Fruit fly (Drosophila melanogaster) whole organism, embryonic: ENCODE measurements around the gene CG32487.

Source experiments
- Awh ChIP-seq: fragments of 200-800 bp; sonication (Bioruptor generic); IDR thresholded peaks from 2 replicates; pipeline ENCODE4, ENCODE4 v1.3.6; 2022; ENCODE audit warnings: missing biosample characterization, missing genetic modification characterization
- CG10267 ChIP-seq: fragments of 200-800 bp; sonication (Bioruptor generic); optimal IDR thresholded peaks from 2 replicates; lab custom pipeline; 2018; ENCODE audit warnings: missing biosample characterization, mild to moderate bottlenecking, missing genetic modification characterization, moderate library complexity
- CG11696 ChIP-seq: fragments of 200-800 bp; sonication (Bioruptor generic); IDR thresholded peaks from 2 replicates; pipeline ENCODE4 v1.3.6; 2022; ENCODE audit warnings: missing biosample characterization, missing genetic modification characterization
- CG12155 ChIP-seq: fragments of 200-800 bp; sonication (Bioruptor generic); optimal IDR thresholded peaks from 3 replicates; lab custom pipeline; 2016; ENCODE audit warnings: missing biosample characterization, missing genetic modification characterization
- CG12236 ChIP-seq: fragments of 200-800 bp; sonication (Bioruptor generic); optimal IDR thresholded peaks from 2 replicates; lab custom pipeline; 2016; ENCODE audit warnings: missing biosample characterization, missing genetic modification characterization
- CG12391 ChIP-seq: fragments of 200-800 bp; sonication (Bioruptor generic); optimal IDR thresholded peaks from 3 replicates; lab custom pipeline; 2018; ENCODE audit warnings: missing biosample characterization, mild to moderate bottlenecking, missing genetic modification characterization, moderate library complexity
- CG13287 ChIP-seq: fragments of 200-800 bp; sonication (Bioruptor generic); IDR thresholded peaks from 2 replicates; pipeline ENCODE4 v1.3.6; 2022; ENCODE audit warnings: missing biosample characterization, missing genetic modification characterization; ENCODE audit not compliant: partially characterized antibody
- CG14667 ChIP-seq: fragments of 200-800 bp; sonication (Bioruptor generic); IDR thresholded peaks from 2 replicates; pipeline ENCODE4 v1.3.6; 2022; ENCODE audit warnings: missing biosample characterization, missing genetic modification characterization
- CG16779 ChIP-seq: fragments of 200-800 bp; sonication (Bioruptor generic); IDR thresholded peaks from 2 replicates; pipeline ENCODE4 v1.3.6; 2022; ENCODE audit warnings: missing biosample characterization, missing genetic modification characterization
- CG16863 ChIP-seq: fragments of 200-800 bp; sonication (Bioruptor generic); optimal IDR thresholded peaks from 3 replicates; lab custom pipeline; 2016; ENCODE audit warnings: missing biosample characterization, missing genetic modification characterization
- CG17568 ChIP-seq: fragments of 200-800 bp; sonication (Bioruptor generic); optimal IDR thresholded peaks from 2 replicates; lab custom pipeline; 2018; ENCODE audit warnings: missing biosample characterization, mild to moderate bottlenecking, missing genetic modification characterization, moderate library complexity
- CG2120 ChIP-seq: fragments of 200-800 bp; sonication (Bioruptor generic); optimal IDR thresholded peaks from 3 replicates; lab custom pipeline; 2016; ENCODE audit warnings: missing biosample characterization, missing genetic modification characterization
- CG31365 ChIP-seq: fragments of 200-800 bp; sonication (Bioruptor generic); optimal IDR thresholded peaks from 2 replicates; lab custom pipeline; 2018; ENCODE audit warnings: missing biosample characterization, mild to moderate bottlenecking, missing genetic modification characterization
- CG4854 ChIP-seq: fragments of 200-800 bp; sonication (Bioruptor generic); optimal IDR thresholded peaks from 2 replicates; lab custom pipeline; 2016; ENCODE audit warnings: missing biosample characterization, missing genetic modification characterization, inconsistent platforms
- CG7786 ChIP-seq: fragments of 200-800 bp; sonication (Bioruptor generic); optimal IDR thresholded peaks from 2 replicates; lab custom pipeline; 2016; ENCODE audit warnings: missing biosample characterization, missing genetic modification characterization
- CG8281 ChIP-seq: fragments of 200-800 bp; sonication (Bioruptor generic); optimal IDR thresholded peaks from 2 replicates; lab custom pipeline; 2018; ENCODE audit warnings: missing biosample characterization, mild to moderate bottlenecking, missing genetic modification characterization, moderate library complexity
- CG8290 ChIP-seq, 3 experiments: fragments of 200-800 bp; sonication (Bioruptor generic); optimal IDR thresholded peaks; 2 replicates each; lab custom pipeline; 2016 to 2019; ENCODE audit warnings: missing biosample characterization in 3 of 3, missing genetic modification characterization in 3 of 3, mild to moderate bottlenecking in 2 of 3, moderate library complexity in 1 of 3
- D ChIP-seq, 2 experiments: fragments of 200-800 bp in 1 of 2; fragments of >200 bp in 1 of 2; sonication (Bioruptor generic) in 1 of 2; optimal IDR thresholded peaks; 2 replicates in 1 of 2; 3 replicates in 1 of 2; lab custom pipeline; 2017; ENCODE audit warnings: mild to moderate bottlenecking in 1 of 2, missing biosample characterization in 1 of 2, missing genetic modification characterization in 1 of 2, missing genetic modification reagents in 1 of 2
- Dfd ChIP-seq, 2 experiments: fragments of >200 bp; optimal IDR thresholded peaks; 2 replicates each; lab custom pipeline; 2017; ENCODE audit warnings: missing biosample characterization in 2 of 2, missing genetic modification characterization in 2 of 2
- Elba2 ChIP-seq: fragments of 200-800 bp; sonication (Bioruptor generic); optimal IDR thresholded peaks from 3 replicates; lab custom pipeline; 2016; ENCODE audit warnings: missing biosample characterization, missing genetic modification characterization
- Hmr ChIP-seq: fragments of 200-800 bp; sonication (Bioruptor generic); optimal IDR thresholded peaks from 3 replicates; lab custom pipeline; 2017; ENCODE audit warnings: mild to moderate bottlenecking, missing biosample characterization, missing genetic modification reagents, missing genetic modification characterization
- Hr3 ChIP-seq: fragments of 200-800 bp; sonication (Bioruptor generic); optimal IDR thresholded peaks from 3 replicates; lab custom pipeline; 2016; ENCODE audit warnings: missing biosample characterization, missing genetic modification characterization
- Hr51 ChIP-seq, 2 experiments: fragments of 200-800 bp; sonication (Bioruptor generic); optimal IDR thresholded peaks; 2 replicates in 1 of 2; 3 replicates in 1 of 2; lab custom pipeline; 2016 to 2018; ENCODE audit warnings: missing biosample characterization in 2 of 2, missing genetic modification characterization in 2 of 2, mild to moderate bottlenecking in 1 of 2, moderate library complexity in 1 of 2
- Mad ChIP-seq: fragments of 200-800 bp; sonication (Bioruptor generic); optimal IDR thresholded peaks from 2 replicates; lab custom pipeline; 2016; ENCODE audit warnings: missing biosample characterization, missing genetic modification characterization
- Oaz ChIP-seq: fragments of 200-800 bp; sonication (Bioruptor generic); IDR thresholded peaks from 2 replicates; pipeline ENCODE4 v1.3.6; 2022; ENCODE audit warnings: missing biosample characterization, missing genetic modification characterization
- Ptx1 ChIP-seq: fragments of 200-800 bp; sonication (Bioruptor generic); IDR thresholded peaks from 2 replicates; pipeline ENCODE4 v1.3.6; 2022; ENCODE audit warnings: missing biosample characterization, missing genetic modification characterization
- Scr ChIP-seq: fragments of 200-800 bp; sonication (Bioruptor generic); IDR thresholded peaks from 2 replicates; pipeline ENCODE4 v1.3.6; 2022; ENCODE audit warnings: missing biosample characterization, missing genetic modification characterization; ENCODE audit not compliant: partially characterized antibody
- Six4 ChIP-seq: fragments of 200-800 bp; sonication (Bioruptor generic); optimal IDR thresholded peaks from 2 replicates; lab custom pipeline; 2016; ENCODE audit warnings: missing biosample characterization, missing genetic modification characterization
- Sry-δ ChIP-seq: fragments of 200-800 bp; sonication (Bioruptor generic); optimal IDR thresholded peaks from 2 replicates; lab custom pipeline; 2016; ENCODE audit warnings: missing biosample characterization, missing genetic modification characterization
- chn ChIP-seq: fragments of 200-800 bp; sonication (Bioruptor generic); optimal IDR thresholded peaks from 2 replicates; lab custom pipeline; 2016; ENCODE audit warnings: missing biosample characterization, missing genetic modification characterization
- dan ChIP-seq: fragments of 200-800 bp; sonication (Bioruptor generic); IDR thresholded peaks from 2 replicates; pipeline ENCODE4 v1.3.6; 2022; ENCODE audit warnings: missing biosample characterization, missing genetic modification characterization
- dysf ChIP-seq: fragments of 200-800 bp; sonication (Bioruptor generic); IDR thresholded peaks from 3 replicates; pipeline ENCODE4 v1.3.6; 2022; ENCODE audit warnings: missing biosample characterization, missing genetic modification characterization
- fd64A ChIP-seq: fragments of 200-800 bp; sonication (Bioruptor generic); optimal IDR thresholded peaks from 3 replicates; lab custom pipeline; 2018; ENCODE audit warnings: missing biosample characterization, mild to moderate bottlenecking, missing genetic modification characterization
- ftz-f1 ChIP-seq: fragments of 200-800 bp; sonication (Bioruptor generic); optimal IDR thresholded peaks from 2 replicates; lab custom pipeline; 2016; ENCODE audit warnings: missing biosample characterization, missing genetic modification characterization
- gsb-n ChIP-seq: fragments of 200-800 bp; sonication (Bioruptor generic); optimal IDR thresholded peaks from 3 replicates; lab custom pipeline; 2018; ENCODE audit warnings: missing biosample characterization, mild to moderate bottlenecking, missing genetic modification characterization
- gt ChIP-seq: fragments of 200-800 bp; sonication (Bioruptor generic); IDR thresholded peaks from 2 replicates; pipeline ENCODE4 v1.3.6; 2022; ENCODE audit warnings: missing biosample characterization, missing genetic modification characterization
- ham ChIP-seq: fragments of 200-800 bp; sonication (Bioruptor generic); IDR thresholded peaks from 2 replicates; pipeline ENCODE4 v1.3.6; 2022; ENCODE audit warnings: missing biosample characterization, missing genetic modification characterization
- insv ChIP-seq, 2 experiments: fragments of 200-800 bp; sonication (Bioruptor generic); optimal IDR thresholded peaks; 3 replicates each; lab custom pipeline; 2016 to 2018; ENCODE audit warnings: missing biosample characterization in 2 of 2, missing genetic modification characterization in 2 of 2
- kah ChIP-seq: fragments of 200-800 bp; sonication (Bioruptor generic); optimal IDR thresholded peaks from 2 replicates; lab custom pipeline; 2018; ENCODE audit warnings: missing biosample characterization, mild to moderate bottlenecking, missing genetic modification characterization
- kay ChIP-seq: fragments of 200-800 bp; sonication (Bioruptor generic); optimal IDR thresholded peaks from 2 replicates; lab custom pipeline; 2016; ENCODE audit warnings: missing biosample characterization, missing genetic modification characterization
- klu ChIP-seq: fragments of 200-800 bp; sonication (Bioruptor generic); IDR thresholded peaks from 2 replicates; pipeline ENCODE4 v1.3.6; 2022; ENCODE audit warnings: missing biosample characterization, missing genetic modification characterization
- luna ChIP-seq: fragments of 200-800 bp; sonication (Bioruptor generic); optimal IDR thresholded peaks from 2 replicates; lab custom pipeline; 2016; ENCODE audit warnings: missing biosample characterization, missing genetic modification characterization
- nerfin-2 ChIP-seq: fragments of 200-800 bp; sonication (Bioruptor generic); IDR thresholded peaks from 2 replicates; pipeline ENCODE4 v1.3.6; 2022; ENCODE audit warnings: missing biosample characterization, missing genetic modification characterization; ENCODE audit not compliant: partially characterized antibody
- pnt ChIP-seq: fragments of 200-800 bp; sonication (Bioruptor generic); optimal IDR thresholded peaks from 3 replicates; lab custom pipeline; 2016; ENCODE audit warnings: missing biosample characterization, missing genetic modification characterization
- sd ChIP-seq: fragments of 200-800 bp; sonication (Bioruptor generic); optimal IDR thresholded peaks from 3 replicates; lab custom pipeline; 2018; ENCODE audit warnings: missing biosample characterization, mild to moderate bottlenecking, missing genetic modification characterization, moderate library complexity
- sens-2 ChIP-seq: fragments of 200-800 bp; sonication (Bioruptor generic); IDR thresholded peaks from 2 replicates; pipeline ENCODE4 v1.3.6; 2022; ENCODE audit warnings: missing biosample characterization, missing genetic modification characterization
- ttk ChIP-seq: fragments of 200-800 bp; sonication (Bioruptor generic); IDR thresholded peaks from 2 replicates; pipeline ENCODE4 v2.1.2; 2022; ENCODE audit warnings: missing biosample characterization, missing genetic modification characterization
- twi ChIP-seq: fragments of 200-800 bp; optimal IDR thresholded peaks from 2 replicates; lab custom pipeline; 2019; ENCODE audit warnings: missing biosample characterization, mild to moderate bottlenecking, missing genetic modification characterization, moderate library complexity
- vvl ChIP-seq: fragments of 200-800 bp; sonication (Bioruptor generic); IDR thresholded peaks from 2 replicates; pipeline ENCODE4 v1.3.6; 2022; ENCODE audit warnings: missing biosample characterization, missing genetic modification characterization

Gene CG32487

dm6 chr3L:3037822-3038563, 20.9 kb upstream of the CG32487 start (continued):
- TF ChIP-seq CG16863 (no peak), pnt (GFP tag; lab: Kevin White, UChicago) (no peak), Oaz (GFP tag; lab: Robert Waterston, UW) (no peak), klu (GFP tag; lab: Robert Waterston, UW) (no peak), CG17568 (GFP tag; lab: Kevin White, UChicago) (no peak), Ptx1 (GFP tag; lab: Robert Waterston, UW) (no peak), CG12391 (peak; percentile 7), CG2120 (GFP tag; lab: Kevin White, UChicago) (no peak), Hr51 (GFP tag; optimal IDR thresholded peaks at IDR 0.05; lab: Kevin White, UChicago) (no peak), twi (tag; lab: Kevin White, UChicago) (no peak), CG7786 (GFP tag; lab: Kevin White, UChicago) (no peak), CG12236 (GFP tag; lab: Kevin White, UChicago) (no peak), Six4 (GFP tag; lab: Kevin White, UChicago) (no peak), Mad (GFP tag; lab: Kevin White, UChicago) (no peak), CG8281 (tag; lab: Kevin White, UChicago) (no peak), Hmr (GFP tag; lab: Kevin White, UChicago) (no peak), sens-2 (GFP tag; lab: Robert Waterston, UW) (0 out of 2 replicates have a peak, but pooled peaks have one; percentile 14), dysf (GFP tag; lab: Robert Waterston, UW) (no peak), CG8290 (GFP tag; optimal IDR thresholded peaks at IDR 0.05; lab: Kevin White, UChicago) (no peak), CG8290 (tag; optimal IDR thresholded peaks at IDR 0.05; lab: Kevin White, UChicago) (peak in 1 of 2 experiments; percentile 14), sd (tag; lab: Kevin White, UChicago) (peak; percentile 29), insv (GFP tag; optimal IDR thresholded peaks at IDR 0.05; lab: Kevin White, UChicago) (peak in 1 of 2 experiments; percentile 12), D (optimal IDR thresholded peaks at IDR 0.05; lab: Kevin White, UChicago) (no peak), D (GFP tag; optimal IDR thresholded peaks at IDR 0.05; lab: Kevin White, UChicago) (no peak), CG16779 (no peak), gt (no peak), ham (GFP tag; lab: Robert Waterston, UW) (no peak), chn (GFP tag; lab: Kevin White, UChicago) (no peak), CG13287 (GFP tag; lab: Robert Waterston, UW) (peak; percentile 22; the same call in 1 of the 2 replicates), Scr (GFP tag; lab: Robert Waterston, UW) (peak; percentile 40; the same call in 1 of the 2 replicates), CG11696 (no peak), nerfin-2 (GFP tag; lab: Robert Waterston, UW) (no peak), vvl (GFP tag; lab: Robert Waterston, UW) (peak; percentile 50; the same call in 1 of the 2 replicates), Dfd (GFP tag; optimal IDR thresholded peaks at IDR 0.05; lab: Kevin White, UChicago) (no peak), CG12155 (GFP tag; lab: Kevin White, UChicago) (no peak), dan (GFP tag; lab: Robert Waterston, UW) (no peak), luna (GFP tag; lab: Kevin White, UChicago) (no peak), CG4854 (GFP tag; lab: Kevin White, UChicago) (no peak), ttk (GFP tag; lab: Robert Waterston, UW) (no peak), kay (GFP tag; lab: Kevin White, UChicago) (no peak), CG31365 (tag; lab: Kevin White, UChicago) (no peak), Sry-δ (GFP tag; lab: Kevin White, UChicago) (no peak), Awh (GFP tag; lab: Robert Waterston, UW) (peak; percentile 54; the same call in 1 of the 2 replicates), fd64A (GFP tag; lab: Kevin White, UChicago) (no peak), CG14667 (no peak), Elba2 (GFP tag; lab: Kevin White, UChicago) (no peak), CG10267 (tag; lab: Kevin White, UChicago) (peak; percentile 0), kah (GFP tag; lab: Kevin White, UChicago) (peak; percentile 27), gsb-n (tag; lab: Kevin White, UChicago) (no peak), ftz-f1 (GFP tag; lab: Kevin White, UChicago) (peak; percentile 89), Hr3 (GFP tag; lab: Kevin White, UChicago) (no peak)
